Worm (Caenorhabditis elegans): Measurements from ENCODE around the gene T03F7.6.

The T03F7.6 gene

DNA sequence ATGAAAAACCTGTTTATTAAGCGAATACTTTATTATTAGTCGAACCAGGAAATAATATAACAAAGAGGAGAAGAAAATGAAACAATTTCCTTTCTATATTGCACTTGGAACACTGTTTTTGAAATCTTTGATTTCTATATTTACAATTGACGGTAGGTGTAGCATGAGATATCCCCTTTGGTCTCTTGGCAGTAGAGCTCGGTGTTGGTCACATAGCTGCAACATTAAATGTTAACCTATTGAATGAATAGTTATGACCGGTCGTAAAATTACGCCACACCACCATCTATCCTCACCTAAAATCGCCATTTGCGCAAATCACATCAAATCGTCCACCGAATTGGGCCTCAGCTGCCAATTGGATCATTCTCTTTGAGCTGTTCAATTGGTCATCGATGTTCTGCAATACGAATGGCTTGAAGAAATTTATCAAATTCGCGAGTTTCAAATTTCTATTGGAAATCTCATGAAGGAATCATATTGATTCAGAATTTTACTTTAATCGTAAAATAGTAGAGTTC lies 50.4 kb downstream of the T03F7.6 start:
- TF ChIP-seq pha-4 (tag; optimal IDR thresholded peaks at IDR 0.05) (no peak), ztf-28 (GFP tag; IDR thresholded peaks at IDR 0.05) (no peak), T26A5.8 (tag; optimal IDR thresholded peaks at IDR 0.05) (no peak), attf-6 (GFP tag; IDR thresholded peaks at IDR 0.05) (no peak), lsy-27 (tag; optimal IDR thresholded peaks at IDR 0.05; ENCODE audit: borderline replicate concordance, insufficient read depth) (no peak), ztf-3 (GFP tag; optimal IDR thresholded peaks at IDR 0.05) (no peak), gei-17 (GFP tag; optimal IDR thresholded peaks at IDR 0.05) (no peak), D2030.7 (GFP tag; IDR thresholded peaks at IDR 0.05) (no peak), rcor-1 (GFP tag; IDR thresholded peaks at IDR 0.05) (no peak), hrde-1 (tag; optimal IDR thresholded peaks at IDR 0.05; ENCODE audit: borderline replicate concordance) (no peak), let-526 (GFP tag; IDR thresholded peaks at IDR 0.05) (no peak), hmg-20 (GFP tag; IDR thresholded peaks at IDR 0.05) (no peak), ceh-100 (GFP tag; IDR thresholded peaks at IDR 0.05) (no peak), ceh-91 (GFP tag; IDR thresholded peaks at IDR 0.05) (no peak), mel-28 (tag; optimal IDR thresholded peaks at IDR 0.05; ENCODE audit: borderline replicate concordance) (no peak), snpc-4 (GFP tag; optimal IDR thresholded peaks at IDR 0.05) (no peak), snpc-4 (tag; optimal IDR thresholded peaks at IDR 0.05) (no peak), let-607 (tag; optimal IDR thresholded peaks at IDR 0.05) (no peak), somi-1 (GFP tag; optimal IDR thresholded peaks at IDR 0.05) (no peak), egl-18 (GFP tag; IDR thresholded peaks at IDR 0.05) (no peak), C17E4.6 (GFP tag; IDR thresholded peaks at IDR 0.05) (no peak)

Data from whole organism, young adult.